Fruit fly (Drosophila melanogaster) whole organism, prepupa: Measurements from ENCODE around the gene nrm.

Experiments used
- Blimp-1 ChIP-seq: fragments of 200-800 bp; sonication (Bioruptor generic); optimal IDR thresholded peaks from 3 replicates; lab custom pipeline; 2017; ENCODE audit warnings: missing biosample characterization, missing genetic modification characterization, mild to moderate bottlenecking, moderate library complexity, missing genetic modification reagents
- CG10631 ChIP-seq: fragments of 200-800 bp; sonication (Bioruptor generic); optimal IDR thresholded peaks from 2 replicates; lab custom pipeline; 2016; ENCODE audit warnings: missing biosample characterization, missing genetic modification characterization
- CG11902 ChIP-seq: fragments of 200-800 bp; sonication (Bioruptor generic); optimal IDR thresholded peaks from 3 replicates; lab custom pipeline; 2016; ENCODE audit warnings: missing biosample characterization, missing genetic modification characterization
- CG1621 ChIP-seq: fragments of 200-800 bp; sonication (Bioruptor generic); optimal IDR thresholded peaks from 3 replicates; lab custom pipeline; 2018; ENCODE audit warnings: missing biosample characterization, mild to moderate bottlenecking, missing genetic modification characterization
- CG16779 ChIP-seq: fragments of 200-800 bp; sonication (Bioruptor generic); optimal IDR thresholded peaks from 3 replicates; lab custom pipeline; 2017; ENCODE audit warnings: missing biosample characterization, mild to moderate bottlenecking, missing genetic modification characterization
- CG31627 ChIP-seq: fragments of 200-800 bp; sonication (Bioruptor generic); optimal IDR thresholded peaks from 3 replicates; lab custom pipeline; 2016; ENCODE audit warnings: missing biosample characterization, missing genetic modification characterization
- CG6276 ChIP-seq: fragments of 200-800 bp; sonication (Bioruptor generic); optimal IDR thresholded peaks from 2 replicates; lab custom pipeline; 2017; ENCODE audit warnings: missing biosample characterization, mild to moderate bottlenecking, missing genetic modification characterization
- CG7368 ChIP-seq: fragments of 200-800 bp; sonication (Bioruptor generic); optimal IDR thresholded peaks from 3 replicates; lab custom pipeline; 2016; ENCODE audit warnings: missing biosample characterization, missing genetic modification characterization
- Ets21C ChIP-seq: fragments of 200-800 bp; sonication (Bioruptor generic); optimal IDR thresholded peaks from 3 replicates; lab custom pipeline; 2016; ENCODE audit warnings: missing biosample characterization, missing genetic modification characterization
- eg ChIP-seq: fragments of 200-800 bp; sonication (Bioruptor generic); IDR thresholded peaks from 3 replicates; pipeline ENCODE4 v1.3.6; 2022; ENCODE audit warnings: missing biosample characterization, missing genetic modification characterization
- pdm3 ChIP-seq: fragments of 200-800 bp; sonication (Bioruptor generic); optimal IDR thresholded peaks from 3 replicates; lab custom pipeline; 2016; ENCODE audit warnings: missing biosample characterization, missing genetic modification characterization
- spab ChIP-seq: fragments of 200-800 bp; sonication (Bioruptor generic); optimal IDR thresholded peaks from 2 replicates; lab custom pipeline; 2017; ENCODE audit warnings: missing biosample characterization, mild to moderate bottlenecking, missing genetic modification characterization, missing genetic modification reagents
- vri ChIP-seq: fragments of 200-800 bp; sonication (Bioruptor generic); optimal IDR thresholded peaks from 3 replicates; lab custom pipeline; 2016; ENCODE audit warnings: missing biosample characterization, mild to moderate bottlenecking, missing genetic modification characterization

DNA sequence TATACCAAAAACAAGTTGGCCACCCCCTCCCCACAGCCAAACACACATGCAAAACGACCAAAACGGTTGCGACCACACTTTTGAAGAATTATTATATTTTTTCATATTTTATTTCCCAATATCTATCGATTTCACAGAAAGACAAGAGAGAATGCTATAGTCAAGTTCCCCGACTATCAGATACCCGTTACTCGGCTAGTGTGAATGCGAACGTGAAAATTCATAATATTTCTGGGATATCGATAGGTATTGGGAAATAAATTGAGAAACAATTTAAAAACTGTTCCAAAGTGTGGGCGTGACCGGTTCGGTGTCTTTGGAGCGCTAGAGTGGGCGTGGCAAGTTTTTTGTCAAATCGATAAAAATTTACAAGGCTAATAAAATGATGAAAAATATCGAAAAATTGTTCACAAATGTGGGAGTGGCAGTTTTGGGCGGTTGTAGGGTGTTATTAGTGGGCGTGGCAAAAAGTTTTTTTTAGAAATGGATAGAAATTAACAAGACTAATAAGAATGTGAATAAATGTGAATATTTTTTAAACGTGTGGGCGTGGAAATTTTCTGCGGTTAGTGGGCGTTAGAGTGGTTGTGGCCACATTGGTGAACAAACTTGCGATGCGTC, 24.3 kb downstream of the nrm start:
- TF ChIP-seq CG6276 (GFP tag; lab: Kevin White, UChicago), result no peak
- no peak for TF ChIP-seq CG7368 (GFP tag; lab: Kevin White, UChicago)
- no peak for TF ChIP-seq CG31627 (GFP tag; lab: Kevin White, UChicago)
- TF ChIP-seq CG11902 (GFP tag; lab: Kevin White, UChicago), result no peak
- no peak for TF ChIP-seq CG16779 (tag; lab: Kevin White, UChicago)
- TF ChIP-seq CG10631 (GFP tag; lab: Kevin White, UChicago), result no peak
- no peak for TF ChIP-seq Ets21C (GFP tag; lab: Kevin White, UChicago)
- no peak for TF ChIP-seq Blimp-1 (GFP tag; lab: Kevin White, UChicago)
- no peak for TF ChIP-seq spab
- TF ChIP-seq vri (GFP tag; lab: Kevin White, UChicago), result no peak
- TF ChIP-seq CG1621 (tag; lab: Kevin White, UChicago), result no peak
- TF ChIP-seq eg (GFP tag; lab: Robert Waterston, UW), result no peak
- no peak for TF ChIP-seq pdm3 (GFP tag; lab: Kevin White, UChicago)
